Fruit fly (Drosophila melanogaster): ENCODE data around the gene Orct2.

dm6 chr3R:24228675-24229074, 44.2 kb upstream of the Orct2 start, which contains the start of gene Acp95EF:
- TF ChIP-seq CG11617 (GFP tag; optimal IDR thresholded peaks at IDR 0.05), result no peak
- no peak for TF ChIP-seq tj (GFP tag; optimal IDR thresholded peaks at IDR 0.05)
- TF ChIP-seq kay (GFP tag; ENCODE audit: borderline replicate concordance), result peak; percentile 71
- TF ChIP-seq CG12768 (GFP tag; optimal IDR thresholded peaks at IDR 0.05), result no peak
- TF ChIP-seq Mnt (GFP tag; optimal IDR thresholded peaks at IDR 0.05), result no peak
- no peak for TF ChIP-seq CG7101 (tag; optimal IDR thresholded peaks at IDR 0.05)
- TF ChIP-seq Clk (GFP tag; optimal IDR thresholded peaks at IDR 0.05), result no peak
- no peak for TF ChIP-seq CG7045 (GFP tag; optimal IDR thresholded peaks at IDR 0.05)
- no peak for TF ChIP-seq CG5204 (GFP tag; optimal IDR thresholded peaks at IDR 0.05)
- no peak for TF ChIP-seq CG14711 (tag; optimal IDR thresholded peaks at IDR 0.05)
- no peak for TF ChIP-seq pad (GFP tag; optimal IDR thresholded peaks at IDR 0.05)
